Fruit fly (Drosophila melanogaster) whole organism, wandering third instar larva: ENCODE data around the gene eIF3g2.

Experiments used
- Abd-B ChIP-seq: fragments of >200 bp; optimal IDR thresholded peaks from 2 replicates; lab custom pipeline; 2017; ENCODE audit warnings: missing biosample characterization, missing genetic modification characterization
- Dif ChIP-seq: fragments of 200-275, 200-300 bp; sonication (Bioruptor generic); optimal IDR thresholded peaks from 2 replicates; lab custom pipeline; 2018; ENCODE audit warnings: missing biosample characterization, missing genetic modification characterization; ENCODE audit not compliant: partially characterized antibody
- HLH106 ChIP-seq: fragments of 200-800 bp; optimal IDR thresholded peaks from 3 replicates; lab custom pipeline; 2019; ENCODE audit warnings: missing biosample characterization, mild to moderate bottlenecking, missing genetic modification characterization, moderate library complexity
- Hr78 ChIP-seq: fragments of >200 bp; optimal IDR thresholded peaks from 2 replicates; lab custom pipeline; 2017; ENCODE audit warnings: missing biosample characterization, missing genetic modification characterization
- OdsH ChIP-seq: fragments of 200-800 bp; sonication (Bioruptor generic); optimal IDR thresholded peaks from 2 replicates; lab custom pipeline; 2016; ENCODE audit warnings: missing biosample characterization, mild to moderate bottlenecking, missing genetic modification characterization
- dmrt93B ChIP-seq: fragments of 200-800 bp; sonication (Bioruptor generic); optimal IDR thresholded peaks from 2 replicates; lab custom pipeline; 2018; ENCODE audit warnings: missing biosample characterization, mild to moderate bottlenecking, missing genetic modification characterization
- h ChIP-seq: fragments of 200-800 bp; sonication (Bioruptor generic); optimal IDR thresholded peaks from 3 replicates; lab custom pipeline; 2016; ENCODE audit warnings: missing biosample characterization, mild to moderate bottlenecking, missing genetic modification characterization
- sage ChIP-seq: fragments of 200-800 bp; sonication (Bioruptor generic); optimal IDR thresholded peaks from 2 replicates; lab custom pipeline; 2016; ENCODE audit warnings: missing biosample characterization, mild to moderate bottlenecking, missing genetic modification characterization
- usp ChIP-seq: fragments of >200 bp; optimal IDR thresholded peaks from 2 replicates; lab custom pipeline; 2017; ENCODE audit warnings: missing biosample characterization, missing genetic modification characterization

dm6 chr3R:20449487-20449886 is 41.4 kb downstream of the eIF3g2 start:
- no peak for TF ChIP-seq OdsH (GFP tag; lab: Kevin White, UChicago)
- no peak for TF ChIP-seq Abd-B (GFP tag; lab: Kevin White, UChicago)
- TF ChIP-seq h (GFP tag; lab: Kevin White, UChicago): no peak
- TF ChIP-seq HLH106 (tag; lab: Kevin White, UChicago): no peak
- TF ChIP-seq dmrt93B (GFP tag; lab: Kevin White, UChicago): no peak
- TF ChIP-seq Dif: no peak
- TF ChIP-seq Hr78 (GFP tag; lab: Kevin White, UChicago): no peak
- TF ChIP-seq usp (GFP tag; lab: Kevin White, UChicago): no peak
- no peak for TF ChIP-seq sage (GFP tag; lab: Kevin White, UChicago)
